Fruit fly (Drosophila melanogaster): ENCODE results near the gene CG17190.

CG17190 gene

DNA sequence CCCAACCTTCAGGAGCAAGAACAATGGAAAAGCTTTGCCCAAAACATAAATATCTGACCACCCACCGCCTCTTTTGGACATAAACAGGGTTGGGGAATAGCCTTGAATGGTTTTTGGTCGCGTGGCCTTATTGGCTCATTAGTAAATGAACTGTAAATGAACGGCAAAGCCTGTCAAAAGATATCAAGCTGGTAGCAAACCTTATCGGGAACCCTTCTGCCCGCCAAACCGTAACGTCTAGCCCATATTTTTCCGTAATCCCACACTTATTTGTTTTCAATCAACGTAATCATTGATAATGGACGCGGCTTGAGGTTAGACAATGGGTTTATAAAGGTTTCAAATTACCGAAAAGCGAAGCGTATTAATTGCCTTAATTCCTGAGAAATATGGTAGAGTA is 27.9 kb downstream of the CG17190 start:
- TF ChIP-seq CG9948 (tag; optimal IDR thresholded peaks at IDR 0.05) (no peak), Pif1A (GFP tag; optimal IDR thresholded peaks at IDR 0.05) (no peak), CG15710 (tag; optimal IDR thresholded peaks at IDR 0.05) (no peak), CG10348 (GFP tag; IDR thresholded peaks at IDR 0.05) (no peak), Pif1B (GFP tag; optimal IDR thresholded peaks at IDR 0.05) (no peak), CG8159 (tag; optimal IDR thresholded peaks at IDR 0.05) (no peak), rn (GFP tag; IDR thresholded peaks at IDR 0.05) (no peak), D1 (tag; optimal IDR thresholded peaks at IDR 0.05) (no peak), EcR (GFP tag; optimal IDR thresholded peaks at IDR 0.05) (no peak), CG14655 (GFP tag; optimal IDR thresholded peaks at IDR 0.05) (no peak), CG12605 (GFP tag; IDR thresholded peaks at IDR 0.05) (no peak), fd96Ca (GFP tag; IDR thresholded peaks at IDR 0.05) (no peak), Ets98B (GFP tag; IDR thresholded peaks at IDR 0.05) (no peak), Snoo (tag; optimal IDR thresholded peaks at IDR 0.05) (no peak), CG17806 (tag; optimal IDR thresholded peaks at IDR 0.05) (no peak), CG13204 (GFP tag; optimal IDR thresholded peaks at IDR 0.05) (no peak), CG4496 (GFP tag; IDR thresholded peaks at IDR 0.05) (no peak)

DNA sequence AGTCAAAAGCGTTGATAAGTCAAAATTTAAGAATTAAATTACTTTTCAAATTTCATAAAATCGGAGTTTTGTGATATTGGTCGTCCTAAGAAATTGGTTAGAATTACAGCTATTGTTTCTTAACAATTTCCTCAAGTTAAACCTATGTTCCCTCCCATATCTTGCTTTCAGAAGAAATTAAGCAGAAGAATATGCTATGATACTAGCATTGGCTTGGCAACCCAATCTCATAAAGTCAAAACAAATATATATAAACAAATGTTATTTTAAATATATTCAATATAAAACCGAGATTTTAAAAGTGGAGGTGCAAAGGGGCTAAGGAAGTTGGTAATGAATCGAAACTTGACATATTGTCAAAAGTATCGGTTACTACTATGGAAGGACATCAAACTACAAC is 40.7 kb downstream of the CG17190 start, which contains the start of gene CG31213:
CG31213 (plus strand) TSS at position 301 of the 400 bp plus-strand sequence.
- no peak for TF ChIP-seq gl (tag; optimal IDR thresholded peaks at IDR 0.05)
- TF ChIP-seq CG12605 (GFP tag; IDR thresholded peaks at IDR 0.05): no peak
- TF ChIP-seq CG34367 (tag; optimal IDR thresholded peaks at IDR 0.05): no peak
- TF ChIP-seq rn (GFP tag; IDR thresholded peaks at IDR 0.05): no peak
- no peak for TF ChIP-seq CG14655 (GFP tag; optimal IDR thresholded peaks at IDR 0.05)
- no peak for TF ChIP-seq CG8159 (tag; optimal IDR thresholded peaks at IDR 0.05)
- no peak for TF ChIP-seq Snoo (tag; optimal IDR thresholded peaks at IDR 0.05)
- no peak for TF ChIP-seq D1 (tag; optimal IDR thresholded peaks at IDR 0.05)
- no peak for TF ChIP-seq CG8301 (tag; optimal IDR thresholded peaks at IDR 0.05)
- no peak for TF ChIP-seq CG17806 (tag; optimal IDR thresholded peaks at IDR 0.05)
- TF ChIP-seq Pif1A (GFP tag; optimal IDR thresholded peaks at IDR 0.05): no peak
- TF ChIP-seq fd96Ca (GFP tag; IDR thresholded peaks at IDR 0.05): no peak
- no peak for TF ChIP-seq CG10348 (GFP tag; IDR thresholded peaks at IDR 0.05)
- TF ChIP-seq CG4496 (GFP tag; IDR thresholded peaks at IDR 0.05): no peak

DNA sequence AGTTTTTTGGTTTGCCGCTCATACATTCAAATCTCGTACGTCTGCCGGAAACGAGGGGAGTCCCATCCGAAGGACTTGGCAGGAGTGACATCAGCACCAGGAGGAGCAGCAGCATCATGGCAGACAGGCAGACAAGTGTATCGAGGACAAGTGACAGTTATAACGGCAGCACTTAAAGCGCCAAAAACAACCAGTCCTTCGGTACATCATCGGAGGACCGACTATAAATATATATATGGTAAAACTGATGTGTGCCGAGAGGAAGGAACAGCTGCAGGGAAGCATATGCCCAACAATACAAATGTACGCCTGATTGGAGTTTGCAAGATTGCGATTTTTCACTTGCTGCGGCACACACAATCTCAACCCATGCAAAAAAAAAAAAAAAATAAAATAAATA is 44.6 kb downstream of the CG17190 start:
- no peak for TF ChIP-seq CG12605 (GFP tag; IDR thresholded peaks at IDR 0.05)
- TF ChIP-seq gl (tag; optimal IDR thresholded peaks at IDR 0.05): no peak
- TF ChIP-seq CG17806 (tag; optimal IDR thresholded peaks at IDR 0.05): no peak
- no peak for TF ChIP-seq CG32121 (GFP tag; IDR thresholded peaks at IDR 0.05)
- TF ChIP-seq CG14655 (GFP tag; optimal IDR thresholded peaks at IDR 0.05): no peak
- no peak for TF ChIP-seq CG34367 (tag; optimal IDR thresholded peaks at IDR 0.05)
- TF ChIP-seq rn (GFP tag; IDR thresholded peaks at IDR 0.05): no peak
- TF ChIP-seq CG10348 (GFP tag; IDR thresholded peaks at IDR 0.05): no peak
- TF ChIP-seq fd96Ca (GFP tag; IDR thresholded peaks at IDR 0.05): no peak
- no peak for TF ChIP-seq EcR (GFP tag; optimal IDR thresholded peaks at IDR 0.05)
- no peak for TF ChIP-seq CG9948 (tag; optimal IDR thresholded peaks at IDR 0.05)
- TF ChIP-seq CG15710 (tag; optimal IDR thresholded peaks at IDR 0.05): no peak
- no peak for TF ChIP-seq Ets98B (GFP tag; IDR thresholded peaks at IDR 0.05)
- no peak for TF ChIP-seq CG8301 (tag; optimal IDR thresholded peaks at IDR 0.05)
- no peak for TF ChIP-seq Snoo (tag; optimal IDR thresholded peaks at IDR 0.05)
- TF ChIP-seq CG8159 (tag; optimal IDR thresholded peaks at IDR 0.05): no peak
- TF ChIP-seq D1 (tag; optimal IDR thresholded peaks at IDR 0.05): no peak
- no peak for TF ChIP-seq Pif1B (GFP tag; optimal IDR thresholded peaks at IDR 0.05)
